Fruit fly (Drosophila melanogaster) whole organism, embryonic: ENCODE results near the gene meigo.

Experiments used
- ATbp ChIP-seq: fragments of 200-800 bp; sonication (Bioruptor generic); optimal IDR thresholded peaks from 2 replicates; lab custom pipeline; 2017; ENCODE audit warnings: missing biosample characterization, mild to moderate bottlenecking, missing genetic modification characterization, missing genetic modification reagents
- B-H1 ChIP-seq: fragments of 200-800 bp; sonication (Bioruptor generic); IDR thresholded peaks from 3 replicates; pipeline ENCODE4 v1.3.6; 2022; ENCODE audit warnings: missing biosample characterization, missing genetic modification characterization
- Bgb ChIP-seq: fragments of 200-800 bp; sonication (Bioruptor generic); IDR thresholded peaks from 2 replicates; pipeline ENCODE4 v1.3.6; 2022; ENCODE audit warnings: missing biosample characterization, missing genetic modification characterization; ENCODE audit not compliant: partially characterized antibody
- Bteb2 ChIP-seq: fragments of 200-800 bp; sonication (Bioruptor generic); optimal IDR thresholded peaks from 2 replicates; lab custom pipeline; 2016; ENCODE audit warnings: missing biosample characterization, missing genetic modification characterization
- C15 ChIP-seq: fragments of 200-800 bp; sonication (Bioruptor generic); IDR thresholded peaks from 3 replicates; pipeline ENCODE4 v1.3.6; 2022; ENCODE audit warnings: missing biosample characterization, missing genetic modification characterization
- CG10366 ChIP-seq: fragments of 200-800 bp; sonication (Bioruptor generic); IDR thresholded peaks from 2 replicates; pipeline ENCODE4 v1.3.6; 2022; ENCODE audit warnings: missing biosample characterization, missing genetic modification characterization
- CG10979 ChIP-seq: fragments of 200-800 bp; sonication (Bioruptor generic); optimal IDR thresholded peaks from 2 replicates; lab custom pipeline; 2018; ENCODE audit warnings: missing biosample characterization, mild to moderate bottlenecking, missing genetic modification characterization, moderate library complexity
- CG11093 ChIP-seq: fragments of 200-800 bp; sonication (Bioruptor generic); IDR thresholded peaks from 3 replicates; pipeline ENCODE4 v1.3.6; 2022; ENCODE audit warnings: missing biosample characterization, missing genetic modification characterization
- CG11560 ChIP-seq: fragments of 200-800 bp; sonication (Bioruptor generic); IDR thresholded peaks from 3 replicates; pipeline ENCODE4 v1.3.6; 2022; ENCODE audit warnings: missing biosample characterization, missing genetic modification characterization
- CG11723 ChIP-seq: fragments of 200-800 bp; sonication (Bioruptor generic); optimal IDR thresholded peaks from 2 replicates; lab custom pipeline; 2017; ENCODE audit warnings: missing biosample characterization, mild to moderate bottlenecking, missing genetic modification characterization
- CG14667 ChIP-seq: fragments of 200-800 bp; sonication (Bioruptor generic); IDR thresholded peaks from 2 replicates; pipeline ENCODE4 v1.3.6; 2022; ENCODE audit warnings: missing biosample characterization, missing genetic modification characterization
- CG15696 ChIP-seq: fragments of 200-800 bp; sonication (Bioruptor generic); optimal IDR thresholded peaks from 2 replicates; lab custom pipeline; 2019; ENCODE audit warnings: missing biosample characterization, mild to moderate bottlenecking, missing genetic modification characterization, moderate library complexity
- CG17612 ChIP-seq: fragments of 200-800 bp; sonication (Bioruptor generic); IDR thresholded peaks from 2 replicates; pipeline ENCODE4 v1.3.6; 2022; ENCODE audit warnings: missing biosample characterization, missing genetic modification characterization
- CG2129 ChIP-seq: fragments of 200-800 bp; sonication (Bioruptor generic); IDR thresholded peaks from 2 replicates; pipeline ENCODE4 v1.3.6; 2022; ENCODE audit warnings: missing biosample characterization, missing genetic modification characterization; ENCODE audit not compliant: partially characterized antibody
- CG2199 ChIP-seq: fragments of 200-800 bp; sonication (Bioruptor generic); IDR thresholded peaks from 3 replicates; pipeline ENCODE4 v1.3.6; 2022; ENCODE audit warnings: missing biosample characterization, missing genetic modification characterization
- CG2678 ChIP-seq: fragments of 200-800 bp; sonication (Bioruptor generic); optimal IDR thresholded peaks from 3 replicates; lab custom pipeline; 2019; ENCODE audit warnings: missing biosample characterization, mild to moderate bottlenecking, missing genetic modification characterization, moderate library complexity
- CG2712 ChIP-seq: fragments of 200-800 bp; optimal IDR thresholded peaks from 3 replicates; lab custom pipeline; 2019; ENCODE audit warnings: missing biosample characterization, mild to moderate bottlenecking, missing genetic modification characterization, moderate library complexity
- CG31365 ChIP-seq: fragments of 200-800 bp; sonication (Bioruptor generic); optimal IDR thresholded peaks from 2 replicates; lab custom pipeline; 2018; ENCODE audit warnings: missing biosample characterization, mild to moderate bottlenecking, missing genetic modification characterization
- CG3407 ChIP-seq: fragments of 200-800 bp; sonication (Bioruptor generic); optimal IDR thresholded peaks from 2 replicates; lab custom pipeline; 2018; ENCODE audit warnings: missing biosample characterization, mild to moderate bottlenecking, missing genetic modification characterization
- CG5180 ChIP-seq: fragments of 200-800 bp; sonication (Bioruptor generic); optimal IDR thresholded peaks from 3 replicates; lab custom pipeline; 2017; ENCODE audit warnings: missing biosample characterization, missing genetic modification characterization, mild to moderate bottlenecking, moderate library complexity, missing genetic modification reagents
- CG6683 ChIP-seq: fragments of 200-800 bp; sonication (Bioruptor generic); optimal IDR thresholded peaks from 2 replicates; lab custom pipeline; 2017; ENCODE audit warnings: missing biosample characterization, mild to moderate bottlenecking, missing genetic modification characterization, missing genetic modification reagents
- CG7556 ChIP-seq: fragments of 200-800 bp; sonication (Bioruptor generic); optimal IDR thresholded peaks from 2 replicates; lab custom pipeline; 2017; ENCODE audit warnings: missing biosample characterization, mild to moderate bottlenecking, missing genetic modification characterization
- CG7786 ChIP-seq: fragments of 200-800 bp; sonication (Bioruptor generic); optimal IDR thresholded peaks from 2 replicates; lab custom pipeline; 2016; ENCODE audit warnings: missing biosample characterization, missing genetic modification characterization
- CG8359 ChIP-seq: fragments of 200-800 bp; sonication (Bioruptor generic); optimal IDR thresholded peaks from 2 replicates; lab custom pipeline; 2017; ENCODE audit warnings: missing biosample characterization, mild to moderate bottlenecking, missing genetic modification characterization, borderline replicate concordance
- CG8388 ChIP-seq: fragments of 200-800 bp; sonication (Bioruptor generic); optimal IDR thresholded peaks from 2 replicates; lab custom pipeline; 2019; ENCODE audit warnings: missing biosample characterization, mild to moderate bottlenecking, missing genetic modification characterization, moderate library complexity
- CG9797 ChIP-seq: fragments of 200-800 bp; sonication (Bioruptor generic); optimal IDR thresholded peaks from 3 replicates; lab custom pipeline; 2018; ENCODE audit warnings: missing biosample characterization, mild to moderate bottlenecking, missing genetic modification characterization
- CG9932 ChIP-seq: fragments of 200-800 bp; sonication (Bioruptor generic); IDR thresholded peaks from 2 replicates; pipeline ENCODE4 v1.3.6; 2022; ENCODE audit warnings: missing biosample characterization, missing genetic modification characterization
- Mrtf ChIP-seq: fragments of 200-800 bp; sonication (Bioruptor generic); IDR thresholded peaks from 3 replicates; pipeline ENCODE4 v1.3.6; 2022; ENCODE audit warnings: missing biosample characterization, missing genetic modification characterization
- NC2β ChIP-seq: fragments of 200-800 bp; sonication (Bioruptor generic); optimal IDR thresholded peaks from 2 replicates; lab custom pipeline; 2016; ENCODE audit warnings: missing biosample characterization, missing genetic modification characterization
- Sox102F ChIP-seq: fragments of 200-800 bp; sonication (Bioruptor generic); optimal IDR thresholded peaks from 2 replicates; lab custom pipeline; 2018; ENCODE audit warnings: missing biosample characterization, mild to moderate bottlenecking, missing genetic modification characterization, moderate library complexity
- Sry-δ ChIP-seq: fragments of 200-800 bp; sonication (Bioruptor generic); optimal IDR thresholded peaks from 2 replicates; lab custom pipeline; 2016; ENCODE audit warnings: missing biosample characterization, missing genetic modification characterization
- Trl ChIP-seq, 3 experiments: fragments of >200 bp in 2 of 3; fragments of 200-800 bp in 1 of 3; sonication (Bioruptor generic) in 1 of 3; optimal IDR thresholded peaks; 2 replicates in 1 of 3; 3 replicates in 2 of 3; lab custom pipeline; 2016 to 2017; ENCODE audit warnings: missing biosample characterization in 1 of 3, missing genetic modification characterization in 1 of 3
- al ChIP-seq: fragments of 200-800 bp; sonication (Bioruptor generic); IDR thresholded peaks from 2 replicates; pipeline ENCODE4 v1.3.6; 2022; ENCODE audit warnings: missing biosample characterization, missing genetic modification characterization
- chif ChIP-seq, 2 experiments: fragments of 200-800 bp; sonication (Bioruptor generic); optimal IDR thresholded peaks; 3 replicates each; lab custom pipeline; 2016; ENCODE audit warnings: missing biosample characterization in 2 of 2, missing genetic modification characterization in 2 of 2
- da ChIP-seq: fragments of 200-800 bp; sonication (Bioruptor generic); optimal IDR thresholded peaks from 2 replicates; lab custom pipeline; 2016; ENCODE audit warnings: missing biosample characterization, missing genetic modification characterization
- gce ChIP-seq: fragments of 200-800 bp; sonication (Bioruptor generic); IDR thresholded peaks from 3 replicates; pipeline ENCODE4 v1.3.6; 2022; ENCODE audit warnings: missing biosample characterization, missing genetic modification characterization
- grau ChIP-seq: fragments of 200-800 bp; optimal IDR thresholded peaks from 3 replicates; lab custom pipeline; 2019; ENCODE audit warnings: missing biosample characterization, mild to moderate bottlenecking, missing genetic modification characterization, moderate library complexity
- klu ChIP-seq: fragments of 200-800 bp; sonication (Bioruptor generic); IDR thresholded peaks from 2 replicates; pipeline ENCODE4 v1.3.6; 2022; ENCODE audit warnings: missing biosample characterization, missing genetic modification characterization
- mld ChIP-seq: fragments of 200-800 bp; sonication (Bioruptor generic); IDR thresholded peaks from 3 replicates; pipeline ENCODE4 v1.3.6; 2022; ENCODE audit warnings: missing biosample characterization, missing genetic modification characterization; ENCODE audit not compliant: partially characterized antibody
- nom ChIP-seq: fragments of 200-800 bp; sonication (Bioruptor generic); optimal IDR thresholded peaks from 2 replicates; lab custom pipeline; 2017; ENCODE audit warnings: missing biosample characterization, missing genetic modification characterization, mild to moderate bottlenecking, moderate library complexity, missing genetic modification reagents
- otp ChIP-seq: fragments of 200-800 bp; sonication (Bioruptor generic); IDR thresholded peaks from 3 replicates; pipeline ENCODE4, ENCODE4 v1.3.6; 2022; ENCODE audit warnings: missing biosample characterization, missing genetic modification characterization
- pb ChIP-seq: fragments of 200-800 bp; sonication (Bioruptor generic); optimal IDR thresholded peaks from 3 replicates; lab custom pipeline; 2016; ENCODE audit warnings: missing biosample characterization, missing genetic modification characterization
- pum ChIP-seq: fragments of 200-800 bp; sonication (Bioruptor generic); optimal IDR thresholded peaks from 2 replicates; lab custom pipeline; 2016; ENCODE audit warnings: missing biosample characterization, missing genetic modification characterization
- run ChIP-seq: fragments of 200-800 bp; sonication (Bioruptor generic); optimal IDR thresholded peaks from 3 replicates; lab custom pipeline; 2018; ENCODE audit warnings: missing biosample characterization, mild to moderate bottlenecking, missing genetic modification characterization
- shn ChIP-seq: fragments of 200-800 bp; sonication (Bioruptor generic); optimal IDR thresholded peaks from 3 replicates; lab custom pipeline; 2016; ENCODE audit warnings: missing biosample characterization, missing genetic modification characterization
- sima ChIP-seq: fragments of 200-800 bp; sonication (Bioruptor generic); optimal IDR thresholded peaks from 2 replicates; lab custom pipeline; 2016; ENCODE audit warnings: missing biosample characterization, missing genetic modification characterization
- slou ChIP-seq: fragments of 200-800 bp; sonication (Bioruptor generic); optimal IDR thresholded peaks from 3 replicates; lab custom pipeline; 2016; ENCODE audit warnings: missing biosample characterization, missing genetic modification characterization
- sqz ChIP-seq: fragments of 200-800 bp; sonication (Bioruptor generic); optimal IDR thresholded peaks from 3 replicates; lab custom pipeline; 2018; ENCODE audit warnings: missing biosample characterization, mild to moderate bottlenecking, missing genetic modification characterization
- tna ChIP-seq: fragments of 200-800 bp; sonication (Bioruptor generic); IDR thresholded peaks from 2 replicates; pipeline ENCODE4 v1.3.6; 2022; ENCODE audit warnings: missing biosample characterization, missing genetic modification characterization; ENCODE audit not compliant: partially characterized antibody

Gene meigo

dm6 chr3R:21186606-21187393 is 48.7 kb downstream of the meigo start (continued):
- TF ChIP-seq al (GFP tag; lab: Robert Waterston, UW) (no peak), CG7556 (GFP tag; lab: Kevin White, UChicago) (peak; percentile 64), Trl (optimal IDR thresholded peaks at IDR 0.05; lab: Kevin White, UChicago) (no peak), Trl (GFP tag; optimal IDR thresholded peaks at IDR 0.05; lab: Kevin White, UChicago) (no peak), CG5180 (GFP tag; lab: Kevin White, UChicago) (no peak), CG8388 (GFP tag; lab: Kevin White, UChicago) (no peak), klu (GFP tag; lab: Robert Waterston, UW) (no peak), chif (GFP tag; optimal IDR thresholded peaks at IDR 0.05; lab: Kevin White, UChicago) (peak in 1 of 2 experiments; percentile 27), CG10979 (tag; lab: Kevin White, UChicago) (peak; percentile 44), gce (GFP tag; lab: Robert Waterston, UW) (no peak), CG2678 (tag; lab: Kevin White, UChicago) (peak; percentile 67), Sox102F (peak; percentile 16), slou (GFP tag; lab: Kevin White, UChicago) (no peak), run (no peak), mld (no peak), da (GFP tag; lab: Kevin White, UChicago) (no peak), otp (GFP tag; lab: Robert Waterston, UW) (no peak), CG7786 (GFP tag; lab: Kevin White, UChicago) (no peak), CG9932 (GFP tag; lab: Robert Waterston, UW) (no peak), Bgb (GFP tag; lab: Robert Waterston, UW) (no peak), CG3407 (GFP tag; lab: Kevin White, UChicago) (peak; percentile 8), nom (GFP tag; lab: Kevin White, UChicago) (no peak), CG31365 (tag; lab: Kevin White, UChicago) (no peak), ATbp (GFP tag; lab: Kevin White, UChicago) (peak; percentile 7), Sry-δ (GFP tag; lab: Kevin White, UChicago) (no peak), grau (tag; lab: Kevin White, UChicago) (peak; percentile 17), CG2129 (GFP tag; lab: Robert Waterston, UW) (no peak), tna (GFP tag; lab: Robert Waterston, UW) (no peak), shn (GFP tag; lab: Kevin White, UChicago) (no peak), pum (GFP tag; lab: Kevin White, UChicago) (no peak), sqz (GFP tag; lab: Kevin White, UChicago) (no peak), CG11093 (no peak), CG2199 (GFP tag; lab: Robert Waterston, UW) (no peak), CG17612 (GFP tag; lab: Robert Waterston, UW) (no peak), sima (GFP tag; lab: Kevin White, UChicago) (no peak), Bteb2 (no peak), B-H1 (GFP tag; lab: Robert Waterston, UW) (no peak), Mrtf (GFP tag; lab: Robert Waterston, UW) (0 out of 3 replicates have a peak, but pooled peaks have one; percentile 7), NC2β (peak; percentile 2), CG9797 (GFP tag; lab: Kevin White, UChicago) (no peak), pb (GFP tag; lab: Kevin White, UChicago) (no peak), CG15696 (tag; lab: Kevin White, UChicago) (no peak), CG11560 (tag; lab: Robert Waterston, UW) (no peak), C15 (no peak), CG11723 (GFP tag; lab: Kevin White, UChicago) (peak; percentile 22), CG14667 (GFP tag; lab: Robert Waterston, UW) (no peak), CG8359 (no peak), CG10366 (no peak), CG6683 (GFP tag; lab: Kevin White, UChicago) (no peak), CG2712 (tag; lab: Kevin White, UChicago) (peak; percentile 8)
